Fruit fly (Drosophila melanogaster) whole organism, adult: Measurements from ENCODE around the gene CG2701.

Experiments
- CG11617 ChIP-seq: fragments of 200-800 bp; sonication (Bioruptor generic); optimal IDR thresholded peaks from 2 replicates; lab custom pipeline; 2017; ENCODE audit warnings: mild to moderate bottlenecking, missing biosample characterization, missing genetic modification reagents, missing genetic modification characterization
- CG12768 ChIP-seq: fragments of 200-800 bp; sonication (Bioruptor generic); optimal IDR thresholded peaks from 2 replicates; lab custom pipeline; 2017; ENCODE audit warnings: missing biosample characterization, missing genetic modification characterization, mild to moderate bottlenecking, moderate library complexity, missing genetic modification reagents
- CG14711 ChIP-seq: fragments of 200-800 bp; sonication (Bioruptor generic); optimal IDR thresholded peaks from 2 replicates; lab custom pipeline; 2018; ENCODE audit warnings: missing biosample characterization, mild to moderate bottlenecking, missing genetic modification characterization, moderate library complexity
- CG1620 ChIP-seq: fragments of 200-800 bp; sonication (Bioruptor generic); optimal IDR thresholded peaks from 2 replicates; lab custom pipeline; 2016; ENCODE audit warnings: missing biosample characterization, missing genetic modification characterization
- CG33017 ChIP-seq: fragments of 200-800 bp; sonication (Bioruptor generic); optimal IDR thresholded peaks from 2 replicates; lab custom pipeline; 2018; ENCODE audit warnings: missing biosample characterization, mild to moderate bottlenecking, missing genetic modification characterization, moderate library complexity
- CG5204 ChIP-seq: fragments of 200-800 bp; sonication (Bioruptor generic); optimal IDR thresholded peaks from 2 replicates; lab custom pipeline; 2016; ENCODE audit warnings: missing biosample characterization, missing genetic modification characterization
- CG7045 ChIP-seq: fragments of 200-800 bp; sonication (Bioruptor generic); optimal IDR thresholded peaks from 2 replicates; lab custom pipeline; 2017; ENCODE audit warnings: missing biosample characterization, mild to moderate bottlenecking, missing genetic modification characterization
- CG7101 ChIP-seq: fragments of 200-800 bp; sonication (Bioruptor generic); optimal IDR thresholded peaks from 2 replicates; lab custom pipeline; 2018; ENCODE audit warnings: missing biosample characterization, mild to moderate bottlenecking, missing genetic modification characterization, moderate library complexity
- Clk ChIP-seq: fragments of 200-800 bp; sonication (Bioruptor generic); optimal IDR thresholded peaks from 2 replicates; lab custom pipeline; 2017; ENCODE audit warnings: missing biosample characterization, missing genetic modification characterization
- Crg-1 ChIP-seq: fragments of 200-800 bp; sonication (Bioruptor generic); optimal IDR thresholded peaks from 2 replicates; lab custom pipeline; 2016; ENCODE audit warnings: missing biosample characterization, missing genetic modification characterization
- Hr96 ChIP-seq: fragments of 200-800 bp; sonication (Bioruptor generic); optimal IDR thresholded peaks from 2 replicates; lab custom pipeline; 2016; ENCODE audit warnings: missing biosample characterization, missing genetic modification characterization
- Mnt ChIP-seq: fragments of 200-800 bp; sonication (Bioruptor generic); optimal IDR thresholded peaks from 2 replicates; lab custom pipeline; 2016; ENCODE audit warnings: missing biosample characterization, mild to moderate bottlenecking, missing genetic modification characterization
- bab1 ChIP-seq: fragments of 200-800 bp; sonication (Bioruptor generic); optimal IDR thresholded peaks from 3 replicates; lab custom pipeline; 2019; ENCODE audit warnings: missing biosample characterization, mild to moderate bottlenecking, missing genetic modification characterization, moderate library complexity
- cic ChIP-seq: fragments of 200-800 bp; sonication (Bioruptor generic); optimal IDR thresholded peaks from 2 replicates; lab custom pipeline; 2017; ENCODE audit warnings: missing biosample characterization, mild to moderate bottlenecking, missing genetic modification characterization, moderate library complexity
- cnc ChIP-seq, 2 experiments: fragments of >200 bp; optimal IDR thresholded peaks; 2 replicates each; lab custom pipeline; 2017
- kay ChIP-seq: fragments of 200-800 bp; sonication (Bioruptor generic); peaks from one replicate; lab custom pipeline; 2016; ENCODE audit warnings: missing biosample characterization, missing genetic modification characterization, borderline replicate concordance
- ovo ChIP-seq: fragments of 200-800 bp; sonication (Bioruptor generic); optimal IDR thresholded peaks from 2 replicates; lab custom pipeline; 2016; ENCODE audit warnings: missing biosample characterization, missing genetic modification characterization
- pad ChIP-seq: fragments of 200-800 bp; sonication (Bioruptor generic); optimal IDR thresholded peaks from 3 replicates; lab custom pipeline; 2017; ENCODE audit warnings: missing biosample characterization, missing genetic modification characterization, mild to moderate bottlenecking, moderate library complexity, missing genetic modification reagents
- tj ChIP-seq: fragments of 200-800 bp; sonication (Bioruptor generic); optimal IDR thresholded peaks from 3 replicates; lab custom pipeline; 2017; ENCODE audit warnings: missing biosample characterization, mild to moderate bottlenecking, missing genetic modification characterization, moderate library complexity
- toe ChIP-seq: fragments of 200-800 bp; sonication (Bioruptor generic); optimal IDR thresholded peaks from 2 replicates; lab custom pipeline; 2016; ENCODE audit warnings: missing biosample characterization, missing genetic modification characterization

The CG2701 gene

DNA sequence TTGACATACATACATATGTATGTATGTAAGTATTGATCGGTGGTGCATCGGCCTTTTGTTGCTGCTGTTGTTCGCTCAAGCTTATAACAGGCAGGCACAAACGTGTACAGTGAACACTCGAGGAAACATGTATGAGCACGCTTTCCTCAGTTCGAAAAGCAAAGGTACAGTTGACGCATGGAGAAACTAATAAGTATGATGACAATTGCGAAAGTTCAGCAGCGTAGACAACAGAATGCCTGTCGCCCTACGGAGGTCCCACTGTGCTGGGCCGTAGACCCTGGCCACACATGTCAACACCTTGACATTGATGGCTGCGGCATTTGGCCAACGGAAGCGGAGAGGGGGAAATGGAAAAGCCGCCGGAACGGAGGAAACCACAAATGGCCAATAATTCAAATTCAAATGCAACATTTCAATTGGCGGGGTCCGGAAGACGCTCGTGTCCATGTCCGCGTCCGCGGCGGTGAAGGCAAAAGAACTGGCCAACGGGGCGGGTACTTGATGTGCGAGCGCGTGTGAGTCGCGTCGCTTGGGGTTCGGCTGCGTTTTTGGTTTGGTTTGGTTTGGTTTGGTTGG is 11.9 kb downstream of the CG2701 start, which contains the start of gene CG2681:
Gene CG2681 (plus strand): TSS at position 529 of the 579 bp plus-strand sequence.
- TF ChIP-seq CG1620 (no peak), Crg-1 (GFP tag; lab: Kevin White, UChicago) (peak; percentile 9), Clk (no peak), Hr96 (peak; percentile 18), Mnt (peak; percentile 44), bab1 (GFP tag; lab: Kevin White, UChicago) (no peak), toe (peak; percentile 17), cic (GFP tag; lab: Kevin White, UChicago) (no peak), CG7101 (tag; lab: Kevin White, UChicago) (peak; percentile 42), CG5204 (no peak), CG12768 (GFP tag; lab: Kevin White, UChicago) (no peak), CG11617 (GFP tag; lab: Kevin White, UChicago) (peak; percentile 7), pad (GFP tag; lab: Kevin White, UChicago) (peak; percentile 1)

DNA sequence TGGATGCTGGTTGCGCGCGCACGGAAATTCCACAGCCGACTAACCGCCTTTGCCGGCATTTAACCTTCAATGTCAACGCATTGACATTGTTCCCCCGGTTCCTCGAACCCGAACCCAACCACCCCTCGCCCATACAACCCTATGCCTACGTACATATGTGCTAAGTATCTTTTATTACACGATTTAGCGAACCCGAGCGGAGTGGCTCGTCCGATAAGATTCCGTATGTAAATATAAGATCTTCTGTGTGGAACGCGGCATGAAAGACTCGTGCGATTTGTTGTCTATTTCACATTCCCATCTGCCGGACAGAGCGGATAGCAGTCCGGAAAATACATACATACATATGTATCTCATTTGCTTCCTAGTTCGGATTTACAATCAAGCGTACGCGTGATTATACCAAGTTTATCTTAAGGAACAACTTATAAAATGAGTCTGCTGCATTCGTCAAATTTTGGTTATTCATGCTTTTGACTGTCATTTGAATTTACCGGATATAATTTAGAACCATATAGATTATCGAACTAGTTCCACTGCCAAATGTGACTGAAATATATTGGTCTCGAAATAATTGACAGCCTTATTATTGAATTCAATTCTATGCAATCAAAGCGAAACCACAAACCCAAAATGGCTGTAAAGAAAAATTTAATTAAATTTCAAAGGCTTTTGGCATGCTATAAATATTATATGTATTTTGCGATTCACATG is 12.6 kb downstream of the CG2701 start, which contains the start of gene CG2680:
Gene CG2680 (minus strand): TSS at position 51 of the 714 bp plus-strand sequence.
- TF ChIP-seq CG7045, result no peak
- TF ChIP-seq ovo (GFP tag; lab: Kevin White, UChicago), result no peak
- no peak for TF ChIP-seq toe
- TF ChIP-seq Clk, result no peak
- TF ChIP-seq cnc (optimal IDR thresholded peaks at IDR 0.05; lab: Kevin White, UChicago), result no peak
- no peak for TF ChIP-seq kay (GFP tag; lab: Kevin White, UChicago)
- TF ChIP-seq Mnt, result no peak
- TF ChIP-seq CG7101 (tag; lab: Kevin White, UChicago), result no peak
- TF ChIP-seq Hr96, result no peak
- no peak for TF ChIP-seq CG12768 (GFP tag; lab: Kevin White, UChicago)
- no peak for TF ChIP-seq tj (GFP tag; lab: Kevin White, UChicago)
- no peak for TF ChIP-seq CG11617 (GFP tag; lab: Kevin White, UChicago)
- no peak for TF ChIP-seq CG33017 (tag; lab: Kevin White, UChicago)
- no peak for TF ChIP-seq CG1620

DNA sequence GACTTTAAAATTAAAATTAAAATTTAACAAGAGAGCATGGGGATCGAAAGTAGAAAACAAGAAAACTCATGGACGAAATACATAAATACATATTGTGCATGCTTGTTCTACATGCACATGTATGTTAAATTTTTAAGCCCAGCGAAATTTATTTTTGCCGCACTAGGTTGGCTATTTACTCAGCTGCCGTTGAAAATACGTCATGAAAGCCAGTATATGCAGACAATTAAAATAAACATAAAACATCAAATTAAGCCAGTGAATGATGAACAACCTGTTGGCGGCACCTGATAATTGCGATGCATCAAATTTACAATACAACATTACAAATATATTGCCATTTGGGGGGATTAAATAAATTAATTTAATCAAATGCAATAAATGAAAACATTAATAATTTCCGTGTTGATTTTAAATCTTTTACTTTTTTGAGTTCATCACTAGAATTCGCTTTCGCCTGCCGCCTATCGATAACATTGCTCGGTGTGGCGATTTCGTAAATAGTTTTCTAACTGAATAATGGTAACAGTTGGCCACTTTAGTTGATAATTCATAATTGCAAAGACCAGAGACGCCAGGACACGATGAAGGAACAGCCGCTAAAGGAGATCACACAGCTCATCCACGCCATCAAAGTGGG is 15.9 kb downstream of the CG2701 start, which contains the start of gene eIF2Bbeta:
Gene eIF2Bbeta (plus strand): TSS at position 438 of the 640 bp plus-strand sequence.
- TF ChIP-seq pad (GFP tag; lab: Kevin White, UChicago) (no peak), Crg-1 (GFP tag; lab: Kevin White, UChicago) (no peak), bab1 (GFP tag; lab: Kevin White, UChicago) (peak; percentile 6)

DNA sequence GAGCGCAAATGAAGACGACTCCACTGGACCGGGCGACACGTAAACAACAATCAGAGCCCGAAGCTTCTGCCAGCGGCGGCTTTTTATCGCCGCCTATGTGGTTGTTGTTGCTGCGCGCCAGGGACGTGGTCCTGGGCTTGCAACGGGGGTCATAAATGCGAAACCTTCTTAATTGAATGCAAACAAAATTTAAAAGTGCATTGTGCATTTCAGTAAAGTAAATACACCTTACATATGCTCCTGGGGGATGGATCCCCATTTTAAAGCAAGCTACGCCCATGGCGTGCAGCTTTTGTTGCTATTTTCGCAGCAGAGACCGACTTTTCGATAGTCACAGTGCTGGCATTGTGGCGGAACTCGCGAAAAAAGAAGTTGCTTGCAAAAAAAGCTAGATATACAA is 16.4 kb downstream of the CG2701 start, which contains the start of gene Ugalt:
Gene Ugalt (minus strand): TSS at position 160 of the 400 bp plus-strand sequence.
- TF ChIP-seq Hr96 (peak; percentile 100), kay (GFP tag; lab: Kevin White, UChicago) (no peak), Clk (peak; percentile 100), cic (GFP tag; lab: Kevin White, UChicago) (peak; percentile 98), Mnt (peak; percentile 100), CG33017 (tag; lab: Kevin White, UChicago) (peak; percentile 100), CG14711 (tag; lab: Kevin White, UChicago) (peak; percentile 100), toe (peak; percentile 100), bab1 (GFP tag; lab: Kevin White, UChicago) (peak; percentile 100), CG7045 (peak; percentile 100), Crg-1 (GFP tag; lab: Kevin White, UChicago) (peak; percentile 100), tj (GFP tag; lab: Kevin White, UChicago) (peak; percentile 99), CG5204 (peak; percentile 100), cnc (optimal IDR thresholded peaks at IDR 0.05; lab: Kevin White, UChicago) (no peak), pad (GFP tag; lab: Kevin White, UChicago) (peak; percentile 99), CG1620 (peak; percentile 100), CG12768 (GFP tag; lab: Kevin White, UChicago) (peak; percentile 100), CG11617 (GFP tag; lab: Kevin White, UChicago) (peak; percentile 100), ovo (GFP tag; lab: Kevin White, UChicago) (peak; percentile 100), CG7101 (tag; lab: Kevin White, UChicago) (peak; percentile 100)

DNA sequence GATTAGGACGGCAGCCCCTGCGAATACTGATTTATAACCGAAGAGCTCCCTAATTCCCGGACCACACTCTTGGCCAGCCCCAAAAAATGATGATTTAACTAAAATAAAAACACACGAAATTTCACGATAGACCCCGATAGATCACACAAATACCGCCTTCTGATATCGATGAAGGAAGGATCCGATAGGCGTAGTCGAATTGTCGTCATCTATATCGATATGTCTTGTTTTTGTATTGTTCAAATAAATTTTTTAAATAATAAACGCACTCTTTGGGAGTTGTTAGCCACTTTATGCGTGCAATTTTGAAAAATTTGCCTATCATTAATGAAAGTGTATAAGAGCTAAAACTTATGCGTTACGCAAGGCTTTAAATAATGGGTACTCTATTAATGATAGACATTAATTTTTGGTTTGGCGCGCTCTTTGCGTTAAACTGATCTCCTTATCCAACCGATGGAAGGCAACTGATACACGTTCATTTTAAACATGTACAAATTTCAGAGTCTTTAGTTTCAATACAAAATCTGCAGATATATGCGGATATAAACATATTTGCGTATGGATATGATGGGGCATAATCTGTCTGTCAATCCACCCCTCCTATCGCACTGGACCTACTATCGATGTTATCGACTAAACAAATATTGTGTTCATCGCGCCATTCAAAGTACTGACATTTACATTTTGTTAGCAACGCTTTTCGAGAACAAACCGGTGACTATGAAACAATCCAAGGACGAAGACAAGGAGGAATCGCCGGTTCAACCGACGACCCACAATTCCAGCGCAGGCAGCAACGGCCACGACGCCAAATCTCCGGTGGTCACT is 21.8 kb downstream of the CG2701 start, which contains the start of the genes Spg7 and Lint-O:
Gene Spg7 (minus strand): TSS at position 148 of the 831 bp plus-strand sequence.
Gene Lint-O (plus strand): TSS at position 638 of the 831 bp plus-strand sequence.
- no peak for TF ChIP-seq toe
- TF ChIP-seq CG14711 (tag; lab: Kevin White, UChicago), result no peak
- TF ChIP-seq cnc (optimal IDR thresholded peaks at IDR 0.05; lab: Kevin White, UChicago), result no peak
- TF ChIP-seq tj (GFP tag; lab: Kevin White, UChicago), result peak; percentile 46
- TF ChIP-seq CG11617 (GFP tag; lab: Kevin White, UChicago), result no peak
- no peak for TF ChIP-seq CG7101 (tag; lab: Kevin White, UChicago)
- TF ChIP-seq Mnt, result no peak
- TF ChIP-seq CG7045, result no peak
- no peak for TF ChIP-seq cic (GFP tag; lab: Kevin White, UChicago)
